Worm (Caenorhabditis elegans) whole organism, L3 larva: ENCODE measurements around the gene T25B9.4.
A peak's percentile ranks its signal among the peaks of the same experiment; 100 is the strongest.

Source experiments
- R02D3.7 ChIP-seq: fragments of 150-350 bp; optimal IDR thresholded peaks from 2 replicates; lab custom pipeline; 2014; ENCODE audit warnings: missing biosample characterization, missing genetic modification characterization
- ZK546.5 ChIP-seq: sonication (generic microtip); optimal IDR thresholded peaks from 2 replicates; lab custom pipeline; 2017; ENCODE audit warnings: missing biosample characterization, missing genetic modification characterization
- aly-2 ChIP-seq: fragments of 150-350 bp; optimal IDR thresholded peaks from 2 replicates; lab custom pipeline; 2014; ENCODE audit warnings: missing biosample characterization, missing genetic modification characterization
- ama-1 ChIP-seq: fragments of 150-350 bp; optimal IDR thresholded peaks from 2 replicates; lab custom pipeline; 2018
- ceh-16 ChIP-seq: sonication (generic microtip); optimal IDR thresholded peaks from 2 replicates; lab custom pipeline; 2017; ENCODE audit warnings: missing biosample characterization, missing genetic modification characterization
- ceh-28 ChIP-seq: fragments of 150-350 bp; optimal IDR thresholded peaks from 2 replicates; lab custom pipeline; 2014; ENCODE audit warnings: missing biosample characterization, missing genetic modification reagents, missing genetic modification characterization
- ceh-82 ChIP-seq: fragments of 150-350 bp; optimal IDR thresholded peaks from 2 replicates; lab custom pipeline; 2014; ENCODE audit warnings: missing biosample characterization, missing genetic modification characterization
- ceh-9 ChIP-seq: sonication (generic microtip); optimal IDR thresholded peaks from 2 replicates; lab custom pipeline; 2018; ENCODE audit warnings: missing biosample characterization, missing genetic modification characterization
- daf-12 ChIP-seq: fragments of 150-350 bp; optimal IDR thresholded peaks from 2 replicates; lab custom pipeline; 2014; ENCODE audit warnings: missing biosample characterization, missing genetic modification reagents, missing genetic modification characterization
- egl-27 ChIP-seq: sonication (generic microtip); optimal IDR thresholded peaks from 4 replicates; lab custom pipeline; 2017; ENCODE audit warnings: missing biosample characterization, missing genetic modification reagents, missing genetic modification characterization
- elt-2 ChIP-seq: sonication (generic microtip); optimal IDR thresholded peaks from 2 replicates; lab custom pipeline; 2016; ENCODE audit warnings: missing genetic modification reagents, mild to moderate bottlenecking, missing genetic modification characterization, missing compliant biosample characterization
- elt-3 ChIP-seq, 3 experiments: fragments of 150-350 bp in 1 of 3; sonication (generic microtip) in 2 of 3; optimal IDR thresholded peaks; 2 replicates in 2 of 3; 4 replicates in 1 of 3; lab custom pipeline; 2014 to 2017; ENCODE audit warnings: missing biosample characterization in 3 of 3, missing genetic modification characterization in 3 of 3
- eor-1 ChIP-seq, 2 experiments: fragments of 150-350 bp; optimal IDR thresholded peaks; 2 replicates each; lab custom pipeline; 2014 to 2018; ENCODE audit warnings: missing biosample characterization in 2 of 2, missing genetic modification characterization in 2 of 2
- fkh-10 ChIP-seq: sonication (generic microtip); optimal IDR thresholded peaks from 2 replicates; lab custom pipeline; 2017; ENCODE audit warnings: missing biosample characterization, missing genetic modification reagents, missing genetic modification characterization
- fkh-2 ChIP-seq: fragments of 150-350 bp; optimal IDR thresholded peaks from 2 replicates; lab custom pipeline; 2014; ENCODE audit warnings: missing biosample characterization, missing genetic modification reagents, missing genetic modification characterization
- jun-1 ChIP-seq: fragments of 150-350 bp; optimal IDR thresholded peaks from 2 replicates; lab custom pipeline; 2014; ENCODE audit warnings: missing biosample characterization, missing genetic modification reagents, missing genetic modification characterization
- lin-15B ChIP-seq: fragments of 150-350 bp; optimal IDR thresholded peaks from 2 replicates; lab custom pipeline; 2014; ENCODE audit warnings: missing biosample characterization, missing genetic modification characterization
- lin-39 ChIP-seq: fragments of 150-350 bp; optimal IDR thresholded peaks from 2 replicates; lab custom pipeline; 2018; ENCODE audit warnings: missing biosample characterization, missing genetic modification reagents, missing genetic modification characterization
- mml-1 ChIP-seq: fragments of 150-350 bp; sonication (generic microtip); optimal IDR thresholded peaks from 3 replicates; lab custom pipeline; 2014; ENCODE audit warnings: missing biosample characterization, missing genetic modification characterization
- nhr-23 ChIP-seq: fragments of 150-350 bp; optimal IDR thresholded peaks from 2 replicates; lab custom pipeline; 2014; ENCODE audit warnings: missing biosample characterization, missing genetic modification reagents, missing genetic modification characterization
- nhr-237 ChIP-seq: fragments of 150-350 bp; optimal IDR thresholded peaks from 2 replicates; lab custom pipeline; 2014; ENCODE audit warnings: missing biosample characterization, missing genetic modification characterization
- nhr-25 ChIP-seq: sonication (generic microtip); optimal IDR thresholded peaks from 2 replicates; lab custom pipeline; 2017; ENCODE audit warnings: missing biosample characterization, missing genetic modification characterization
- nhr-28 ChIP-seq: fragments of 150-350 bp; optimal IDR thresholded peaks from 2 replicates; lab custom pipeline; 2014; ENCODE audit warnings: missing biosample characterization, missing genetic modification characterization
- nhr-67 ChIP-seq: fragments of 150-350 bp; optimal IDR thresholded peaks from 2 replicates; lab custom pipeline; 2014; ENCODE audit warnings: missing biosample characterization, missing genetic modification characterization
- nhr-76 ChIP-seq: fragments of 150-350 bp; sonication (generic microtip); optimal IDR thresholded peaks from 5 replicates; lab custom pipeline; 2014; ENCODE audit warnings: missing biosample characterization, missing genetic modification characterization
- nhr-77 ChIP-seq: fragments of 150-350 bp; optimal IDR thresholded peaks from 2 replicates; lab custom pipeline; 2014; ENCODE audit warnings: missing biosample characterization, missing genetic modification characterization
- pha-4 ChIP-seq: fragments of 150-350 bp; optimal IDR thresholded peaks from 2 replicates; lab custom pipeline; 2014; ENCODE audit warnings: missing biosample characterization, missing genetic modification reagents, missing genetic modification characterization
- pqm-1 ChIP-seq: fragments of 150-350 bp; optimal IDR thresholded peaks from 2 replicates; lab custom pipeline; 2017; ENCODE audit warnings: missing biosample characterization, missing genetic modification characterization, inconsistent platforms
- skn-1 ChIP-seq: fragments of 150-350 bp; optimal IDR thresholded peaks from 2 replicates; lab custom pipeline; 2014; ENCODE audit warnings: missing biosample characterization, missing genetic modification characterization
- snpc-4 ChIP-seq: fragments of 150-350 bp; optimal IDR thresholded peaks from 2 replicates; lab custom pipeline; 2014; ENCODE audit warnings: missing biosample characterization, missing genetic modification characterization
- tbx-2 ChIP-seq: sonication (generic microtip); optimal IDR thresholded peaks from 2 replicates; lab custom pipeline; 2016; ENCODE audit warnings: mild to moderate bottlenecking, missing genetic modification characterization, missing compliant biosample characterization
- unc-39 ChIP-seq: sonication (generic microtip); optimal IDR thresholded peaks from 4 replicates; lab custom pipeline; 2017; ENCODE audit warnings: missing biosample characterization, missing genetic modification characterization
- unc-62 ChIP-seq: fragments of 150-350 bp; sonication (generic microtip); optimal IDR thresholded peaks from 4 replicates; lab custom pipeline; 2014; ENCODE audit warnings: missing biosample characterization, missing genetic modification reagents, missing genetic modification characterization
- zag-1 ChIP-seq: fragments of 150-350 bp; optimal IDR thresholded peaks from 2 replicates; lab custom pipeline; 2014; ENCODE audit warnings: missing biosample characterization, missing genetic modification characterization

T25B9.4 gene

DNA sequence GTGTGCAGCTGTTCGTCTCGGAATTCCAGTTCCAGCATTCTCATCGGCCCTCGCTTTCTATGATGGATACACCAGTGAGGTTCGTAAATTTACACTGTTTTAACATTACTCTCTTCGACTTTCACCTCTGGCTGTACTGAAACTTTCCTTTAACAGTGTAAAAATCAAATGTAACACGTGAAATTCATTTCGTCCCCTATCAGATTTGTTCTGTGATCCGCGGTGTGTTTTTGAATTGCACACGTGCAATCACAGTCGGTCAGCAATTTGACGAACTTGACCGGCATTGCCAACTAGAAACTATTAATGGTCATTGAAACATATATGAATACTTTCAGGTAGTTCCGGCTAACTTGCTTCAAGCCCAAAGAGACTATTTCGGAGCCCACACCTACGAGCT is 19.6 kb upstream of the T25B9.4 start:
- TF ChIP-seq jun-1 (tag; lab: Kevin White, UChicago) (no peak), unc-62 (GFP tag; lab: Kevin White, UChicago) (no peak), R02D3.7 (tag; lab: Kevin White, UChicago) (no peak), nhr-237 (no peak), elt-3 (tag; optimal IDR thresholded peaks at IDR 0.05; lab: Kevin White, UChicago) (no peak), nhr-25 (tag; lab: Kevin White, UChicago) (peak; percentile 46), ceh-9 (tag; lab: Kevin White, UChicago) (no peak), elt-2 (tag; lab: Kevin White, UChicago) (no peak), nhr-28 (tag; lab: Kevin White, UChicago) (no peak), ceh-28 (tag; lab: Kevin White, UChicago) (no peak), pqm-1 (tag; lab: Kevin White, UChicago) (no peak), lin-15B (no peak), nhr-23 (tag; lab: Kevin White, UChicago) (peak; percentile 12)

- TF ChIP-seq mml-1: no peak
- TF ChIP-seq lin-39 (tag; lab: Kevin White, UChicago): no peak
- no peak for TF ChIP-seq elt-2 (tag; lab: Kevin White, UChicago)
- no peak for TF ChIP-seq lin-15B
- no peak for TF ChIP-seq nhr-23 (tag; lab: Kevin White, UChicago)
- TF ChIP-seq elt-3 (tag; optimal IDR thresholded peaks at IDR 0.05; lab: Kevin White, UChicago): no peak
- no peak for TF ChIP-seq aly-2 (tag; lab: Kevin White, UChicago)
- no peak for TF ChIP-seq fkh-2 (tag; lab: Kevin White, UChicago)
- no peak for TF ChIP-seq nhr-77 (tag; lab: Kevin White, UChicago)
- no peak for TF ChIP-seq eor-1 (tag; optimal IDR thresholded peaks at IDR 0.05; lab: Kevin White, UChicago)
- TF ChIP-seq fkh-10 (GFP tag; lab: Kevin White, UChicago): no peak
- no peak for TF ChIP-seq nhr-76
- TF ChIP-seq unc-62 (GFP tag; lab: Kevin White, UChicago): no peak
- no peak for TF ChIP-seq ZK546.5 (tag; lab: Kevin White, UChicago)
- no peak for TF ChIP-seq nhr-25 (tag; lab: Kevin White, UChicago)
Observed at ce11 chrIV:10773811-10774210, 16.3 kb upstream of the T25B9.4 start, which contains the start of gene inpp-1. TSS of gene inpp-1 (minus strand) at chrIV:10773911.

DNA sequence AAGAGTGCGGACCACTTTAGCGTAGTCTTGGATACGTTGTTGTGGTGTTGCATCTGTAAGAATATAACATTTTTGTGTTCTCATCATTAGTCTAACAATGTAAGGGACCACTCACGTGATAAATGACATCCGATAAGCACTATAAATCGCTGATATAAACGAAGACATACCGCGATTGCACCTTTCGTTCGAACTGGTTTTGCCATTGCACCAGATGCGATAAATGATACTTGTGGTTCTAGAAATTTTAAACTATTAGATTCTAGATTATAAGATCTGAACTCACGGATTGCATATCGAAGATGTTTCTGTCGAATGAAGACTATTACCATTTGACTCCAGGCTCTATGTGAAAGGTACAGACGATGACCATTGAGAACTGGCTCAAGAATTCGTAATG is 13.8 kb upstream of the T25B9.4 start:
- TF ChIP-seq egl-27 (tag; lab: Kevin White, UChicago) (no peak), nhr-77 (tag; lab: Kevin White, UChicago) (no peak), ama-1 (lab: Kevin White, UChicago) (no peak), ceh-16 (tag; lab: Kevin White, UChicago) (no peak), fkh-10 (GFP tag; lab: Kevin White, UChicago) (no peak), snpc-4 (tag; lab: Kevin White, UChicago) (no peak), tbx-2 (no peak), unc-39 (tag; lab: Kevin White, UChicago) (no peak), elt-2 (tag; lab: Kevin White, UChicago) (no peak), pqm-1 (tag; lab: Kevin White, UChicago) (no peak), pha-4 (no peak)

ce11 chrIV:10769353-10769752 is 11.8 kb upstream of the T25B9.4 start, which contains the start of gene T25B9.9:
TSS of gene T25B9.9 (plus strand) at chrIV:10769653.
- TF ChIP-seq unc-39 (tag; lab: Kevin White, UChicago) (no peak), daf-12 (no peak), lin-15B (no peak), lin-39 (tag; lab: Kevin White, UChicago) (no peak), ZK546.5 (tag; lab: Kevin White, UChicago) (no peak), skn-1 (tag; lab: Kevin White, UChicago) (no peak), pqm-1 (tag; lab: Kevin White, UChicago) (no peak), tbx-2 (no peak), mml-1 (no peak), ceh-16 (tag; lab: Kevin White, UChicago) (no peak), aly-2 (tag; lab: Kevin White, UChicago) (no peak), nhr-25 (tag; lab: Kevin White, UChicago) (no peak), pha-4 (no peak), zag-1 (tag; lab: Kevin White, UChicago) (no peak), nhr-67 (tag; lab: Kevin White, UChicago) (no peak), unc-62 (GFP tag; lab: Kevin White, UChicago) (no peak), ceh-82 (tag; lab: Kevin White, UChicago) (no peak)
